Worm (Caenorhabditis elegans) whole organism, L1 larva: ENCODE results near the gene ZK1010.2.

Source experiments
- C04F5.9 ChIP-seq: sonication (generic microtip); optimal IDR thresholded peaks from 2 replicates; lab custom pipeline; 2016; ENCODE audit warnings: missing genetic modification characterization, missing compliant biosample characterization
- F16B12.6 ChIP-seq: fragments of 150-350 bp; optimal IDR thresholded peaks from 2 replicates; lab custom pipeline; 2014; ENCODE audit warnings: missing biosample characterization, missing genetic modification characterization
- Y116A8C.19 ChIP-seq: sonication (generic microtip); optimal IDR thresholded peaks from 2 replicates; lab custom pipeline; 2016; ENCODE audit warnings: missing compliant biosample characterization, missing genetic modification characterization, borderline replicate concordance
- aha-1 ChIP-seq: fragments of 150-350 bp; optimal IDR thresholded peaks from 2 replicates; lab custom pipeline; 2014; ENCODE audit warnings: missing biosample characterization, missing genetic modification characterization
- alr-1 ChIP-seq: fragments of 200-800 bp; sonication (Bioruptor generic); optimal IDR thresholded peaks from 2 replicates; lab custom pipeline; 2018; ENCODE audit warnings: borderline replicate concordance, mild to moderate bottlenecking, missing genetic modification characterization, missing compliant biosample characterization
- ceh-63 ChIP-seq: fragments of 200-800 bp; sonication (Bioruptor generic); optimal IDR thresholded peaks from 2 replicates; lab custom pipeline; 2018; ENCODE audit warnings: mild to moderate bottlenecking, missing genetic modification characterization, missing compliant biosample characterization
- ceh-8 ChIP-seq: fragments of 200-800 bp; sonication (Bioruptor generic); optimal IDR thresholded peaks from 2 replicates; lab custom pipeline; 2018; ENCODE audit warnings: mild to moderate bottlenecking, missing genetic modification characterization, moderate library complexity, missing compliant biosample characterization
- ceh-82 ChIP-seq, 3 experiments: fragments of 150-350 bp in 1 of 3; sonication (generic microtip) in 2 of 3; optimal IDR thresholded peaks; 2 replicates each; lab custom pipeline; 2014 to 2017; ENCODE audit warnings: missing biosample characterization in 3 of 3, missing genetic modification characterization in 3 of 3
- ceh-88 ChIP-seq: fragments of 200-800 bp; sonication (Bioruptor generic); IDR thresholded peaks from 2 replicates; pipeline ENCODE4 v1.3.6; 2022; ENCODE audit warnings: missing genetic modification characterization, missing compliant biosample characterization
- ceh-90 ChIP-seq: sonication (generic microtip); optimal IDR thresholded peaks from 2 replicates; lab custom pipeline; 2016; ENCODE audit warnings: missing genetic modification characterization, missing compliant biosample characterization
- ces-1 ChIP-seq: fragments of 150-350 bp; optimal IDR thresholded peaks from 2 replicates; lab custom pipeline; 2014; ENCODE audit warnings: missing biosample characterization, missing genetic modification reagents, missing genetic modification characterization
- egl-27 ChIP-seq, 2 experiments: fragments of 150-350 bp in 1 of 2; sonication (generic microtip); optimal IDR thresholded peaks; 3 replicates each; lab custom pipeline; 2017 to 2018; ENCODE audit warnings: missing biosample characterization in 2 of 2, missing genetic modification characterization in 2 of 2, missing genetic modification reagents in 2 of 2
- elt-3 ChIP-seq, 6 experiments: fragments of 150-350 bp in 1 of 6; sonication (generic microtip); optimal IDR thresholded peaks; 2 replicates each; lab custom pipeline; 2017 to 2018; ENCODE audit warnings: missing biosample characterization in 6 of 6, missing genetic modification characterization in 6 of 6, inconsistent platforms in 1 of 6
- fkh-10 ChIP-seq: sonication (generic microtip); optimal IDR thresholded peaks from 2 replicates; lab custom pipeline; 2017; ENCODE audit warnings: missing biosample characterization, missing genetic modification reagents, missing genetic modification characterization
- fkh-4 ChIP-seq: sonication (generic microtip); optimal IDR thresholded peaks from 2 replicates; lab custom pipeline; 2016; ENCODE audit warnings: missing compliant biosample characterization, missing genetic modification characterization, borderline replicate concordance
- fkh-8 ChIP-seq: sonication (generic microtip); optimal IDR thresholded peaks from 2 replicates; lab custom pipeline; 2016; ENCODE audit warnings: mild to moderate bottlenecking, missing genetic modification characterization, missing compliant biosample characterization
- hlh-4 ChIP-seq: sonication (generic microtip); optimal IDR thresholded peaks from 2 replicates; lab custom pipeline; 2016; ENCODE audit warnings: mild to moderate bottlenecking, missing genetic modification characterization, missing compliant biosample characterization
- irx-1 ChIP-seq: sonication (generic microtip); optimal IDR thresholded peaks from 2 replicates; lab custom pipeline; 2016; ENCODE audit warnings: missing genetic modification characterization, missing compliant biosample characterization
- isw-1 ChIP-seq: fragments of 200-800 bp; sonication (Bioruptor generic); IDR thresholded peaks from 2 replicates; pipeline ENCODE4 v1.3.6; 2022; ENCODE audit warnings: missing genetic modification characterization, missing compliant biosample characterization
- jun-1 ChIP-seq: fragments of 150-350 bp; optimal IDR thresholded peaks from 2 replicates; lab custom pipeline; 2014; ENCODE audit warnings: missing biosample characterization, missing genetic modification reagents, missing genetic modification characterization
- lin-15B ChIP-seq: fragments of 150-350 bp; sonication (generic microtip); optimal IDR thresholded peaks from 3 replicates; lab custom pipeline; 2014; ENCODE audit warnings: missing biosample characterization, missing genetic modification characterization
- mab-9 ChIP-seq: fragments of 200-800 bp; sonication (Bioruptor generic); IDR thresholded peaks from 2 replicates; pipeline ENCODE4 v1.3.6; 2022; ENCODE audit warnings: missing genetic modification reagents, missing genetic modification characterization, missing compliant biosample characterization
- mdl-1 ChIP-seq, 2 experiments: fragments of 150-350 bp; optimal IDR thresholded peaks; 2 replicates each; lab custom pipeline; 2014 to 2017; ENCODE audit warnings: missing biosample characterization in 2 of 2, missing genetic modification characterization in 2 of 2, inconsistent platforms in 1 of 2
- mef-2 ChIP-seq: fragments of 150-350 bp; optimal IDR thresholded peaks from 2 replicates; lab custom pipeline; 2014; ENCODE audit warnings: missing biosample characterization, missing genetic modification characterization
- nhr-12 ChIP-seq: sonication (generic microtip); optimal IDR thresholded peaks from 2 replicates; lab custom pipeline; 2017; ENCODE audit warnings: missing biosample characterization, missing genetic modification characterization
- nhr-20 ChIP-seq: sonication (generic microtip); optimal IDR thresholded peaks from 2 replicates; lab custom pipeline; 2016; ENCODE audit warnings: mild to moderate bottlenecking, missing genetic modification characterization, missing compliant biosample characterization
- nhr-237 ChIP-seq: fragments of 150-350 bp; optimal IDR thresholded peaks from 2 replicates; lab custom pipeline; 2014; ENCODE audit warnings: missing biosample characterization, missing genetic modification characterization
- nhr-47 ChIP-seq: sonication (generic microtip); optimal IDR thresholded peaks from 2 replicates; lab custom pipeline; 2016; ENCODE audit warnings: mild to moderate bottlenecking, missing genetic modification characterization, moderate library complexity, missing compliant biosample characterization
- nhr-76 ChIP-seq: sonication (generic microtip); optimal IDR thresholded peaks from 2 replicates; lab custom pipeline; 2017; ENCODE audit warnings: missing biosample characterization, missing genetic modification characterization
- nhr-84 ChIP-seq: sonication (generic microtip); optimal IDR thresholded peaks from 2 replicates; lab custom pipeline; 2017; ENCODE audit warnings: missing biosample characterization, missing genetic modification characterization
- pag-3 ChIP-seq: sonication (generic microtip); optimal IDR thresholded peaks from 2 replicates; lab custom pipeline; 2017; ENCODE audit warnings: missing genetic modification characterization, mild to moderate bottlenecking, missing compliant biosample characterization, antibody characterized with exemption, borderline replicate concordance; ENCODE audit not compliant: insufficient read depth
- pax-3 ChIP-seq: fragments of 200-800 bp; sonication (Bioruptor generic); optimal IDR thresholded peaks from 2 replicates; lab custom pipeline; 2018; ENCODE audit warnings: mild to moderate bottlenecking, missing genetic modification characterization, moderate library complexity, missing compliant biosample characterization
- rnt-1 ChIP-seq: sonication (generic microtip); optimal IDR thresholded peaks from 2 replicates; lab custom pipeline; 2016; ENCODE audit warnings: mild to moderate bottlenecking, missing genetic modification characterization, moderate library complexity, missing compliant biosample characterization
- skn-1 ChIP-seq: fragments of 150-350 bp; optimal IDR thresholded peaks from 2 replicates; lab custom pipeline; 2014; ENCODE audit warnings: missing biosample characterization, missing genetic modification characterization
- snpc-4 ChIP-seq: fragments of 150-350 bp; optimal IDR thresholded peaks from 2 replicates; lab custom pipeline; 2014; ENCODE audit warnings: missing biosample characterization, missing genetic modification characterization
- sptf-1 ChIP-seq: fragments of 150-350 bp; optimal IDR thresholded peaks from 2 replicates; lab custom pipeline; 2014; ENCODE audit warnings: missing biosample characterization, missing genetic modification characterization
- sup-37 ChIP-seq: fragments of 200-800 bp; sonication (Bioruptor generic); optimal IDR thresholded peaks from 2 replicates; lab custom pipeline; 2018; ENCODE audit warnings: mild to moderate bottlenecking, missing genetic modification characterization, missing compliant biosample characterization
- swsn-7 ChIP-seq: sonication (generic microtip); optimal IDR thresholded peaks from 2 replicates; lab custom pipeline; 2016; ENCODE audit warnings: missing genetic modification characterization, missing compliant biosample characterization
- tbx-2 ChIP-seq: sonication (generic microtip); optimal IDR thresholded peaks from 2 replicates; lab custom pipeline; 2016; ENCODE audit warnings: missing genetic modification characterization, missing compliant biosample characterization
- tlp-1 ChIP-seq: fragments of 150-350 bp; optimal IDR thresholded peaks from 2 replicates; lab custom pipeline; 2014; ENCODE audit warnings: missing biosample characterization, missing genetic modification characterization
- unc-130 ChIP-seq: fragments of 150-350 bp; optimal IDR thresholded peaks from 2 replicates; lab custom pipeline; 2017; ENCODE audit warnings: missing biosample characterization, missing genetic modification characterization, inconsistent platforms
- unc-30 ChIP-seq: sonication (generic microtip); optimal IDR thresholded peaks from 2 replicates; lab custom pipeline; 2017; ENCODE audit warnings: missing biosample characterization, missing genetic modification characterization
- unc-62 ChIP-seq: fragments of 150-350 bp; optimal IDR thresholded peaks from 2 replicates; lab custom pipeline; 2014; ENCODE audit warnings: missing biosample characterization, missing genetic modification reagents, missing genetic modification characterization
- unc-86 ChIP-seq: sonication (generic microtip); optimal IDR thresholded peaks from 2 replicates; lab custom pipeline; 2016; ENCODE audit warnings: missing genetic modification characterization, missing compliant biosample characterization
- zag-1 ChIP-seq: fragments of 150-350 bp; optimal IDR thresholded peaks from 2 replicates; lab custom pipeline; 2014; ENCODE audit warnings: missing biosample characterization, missing genetic modification characterization
- zip-4 ChIP-seq: fragments of 200-800 bp; sonication (Bioruptor generic); optimal IDR thresholded peaks from 2 replicates; lab custom pipeline; 2018; ENCODE audit warnings: mild to moderate bottlenecking, missing genetic modification characterization, moderate library complexity, missing compliant biosample characterization
- ztf-4 ChIP-seq: fragments of 150-350 bp; optimal IDR thresholded peaks from 2 replicates; lab custom pipeline; 2014; ENCODE audit warnings: missing biosample characterization, missing genetic modification characterization

Gene ZK1010.2

DNA sequence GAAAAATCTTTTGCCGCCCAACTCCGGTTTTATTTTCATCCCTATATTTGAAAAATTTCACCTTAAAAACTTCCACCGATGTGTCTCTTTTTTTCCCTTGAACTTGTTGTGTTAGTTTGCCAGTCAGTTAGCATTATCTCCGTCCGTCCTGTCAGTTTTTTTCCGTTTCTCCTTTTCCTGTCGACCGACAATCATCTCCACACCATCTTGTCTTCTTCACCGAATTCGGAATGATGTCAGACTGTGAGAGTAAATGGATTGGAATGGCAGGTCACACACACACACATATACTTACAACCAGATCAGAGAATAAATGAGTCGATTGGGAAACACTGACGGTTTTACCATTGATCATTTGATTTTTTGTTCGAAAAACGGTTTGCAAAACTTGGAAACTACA is 34.3 kb upstream of the ZK1010.2 start (continued):
- TF ChIP-seq skn-1 (tag; lab: Kevin White, UChicago) (no peak), snpc-4 (tag; lab: Kevin White, UChicago) (no peak), C04F5.9 (tag; lab: Kevin White, UChicago) (no peak), nhr-12 (tag; lab: Kevin White, UChicago) (no peak), pag-3 (peak; percentile 34), mdl-1 (tag; optimal IDR thresholded peaks at IDR 0.05; lab: Kevin White, UChicago) (no peak), nhr-47 (tag; lab: Kevin White, UChicago) (no peak), ceh-63 (GFP tag; lab: Kevin White, UChicago) (no peak)
- TF ChIP-seq, all 84 proteins: peak for 14

DNA sequence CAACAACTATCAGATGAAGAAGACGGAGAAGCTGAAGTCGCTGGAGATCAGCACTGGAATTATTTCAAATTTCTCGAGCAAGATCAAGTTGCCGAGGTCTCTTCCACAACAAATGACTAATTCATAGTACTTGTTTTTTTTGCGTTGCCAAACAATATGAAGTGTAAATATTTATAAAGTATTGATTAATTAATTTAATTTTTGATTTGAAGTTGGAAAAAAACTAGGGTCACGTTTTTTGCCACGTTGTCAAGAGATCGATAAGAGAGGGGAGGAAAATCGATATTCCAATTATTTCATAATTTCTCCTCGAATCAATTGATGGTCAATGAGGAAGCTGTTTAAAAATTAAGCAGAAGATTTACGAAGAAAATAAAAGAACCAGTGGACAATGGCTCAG is 27.5 kb upstream of the ZK1010.2 start, which contains the start of gene snf-7:
Gene snf-7, plus strand, starts transcription at position 301 of the 400 bp plus-strand sequence.
- TF ChIP-seq mdl-1 (tag; optimal IDR thresholded peaks at IDR 0.05; lab: Kevin White, UChicago) (no peak), rnt-1 (tag; lab: Kevin White, UChicago) (no peak), jun-1 (tag; lab: Kevin White, UChicago) (no peak), ceh-88 (GFP tag; lab: Robert Waterston, UW) (no peak)

DNA sequence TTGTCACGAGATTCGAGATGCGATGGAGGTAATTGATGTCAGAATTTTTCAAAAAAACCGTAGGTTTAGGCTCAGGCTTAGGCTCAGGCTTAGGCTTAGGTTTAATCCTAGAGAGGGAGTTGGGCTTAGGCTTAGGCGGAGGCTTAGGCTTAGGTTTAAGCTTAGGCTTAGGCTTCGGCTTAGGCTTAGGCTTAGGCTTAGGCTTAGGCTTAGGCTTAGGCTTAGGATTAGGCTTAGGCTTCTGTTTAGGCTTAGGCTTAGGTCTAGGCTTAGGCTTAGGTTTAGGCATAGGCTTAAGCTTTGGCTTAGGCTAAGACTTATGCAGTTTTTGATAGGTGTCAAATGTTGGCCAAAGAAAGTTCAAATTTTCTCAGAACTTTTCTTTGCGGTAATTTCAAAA is 26.7 kb upstream of the ZK1010.2 start:
- TF ChIP-seq sup-37 (no peak), irx-1 (no peak)

DNA sequence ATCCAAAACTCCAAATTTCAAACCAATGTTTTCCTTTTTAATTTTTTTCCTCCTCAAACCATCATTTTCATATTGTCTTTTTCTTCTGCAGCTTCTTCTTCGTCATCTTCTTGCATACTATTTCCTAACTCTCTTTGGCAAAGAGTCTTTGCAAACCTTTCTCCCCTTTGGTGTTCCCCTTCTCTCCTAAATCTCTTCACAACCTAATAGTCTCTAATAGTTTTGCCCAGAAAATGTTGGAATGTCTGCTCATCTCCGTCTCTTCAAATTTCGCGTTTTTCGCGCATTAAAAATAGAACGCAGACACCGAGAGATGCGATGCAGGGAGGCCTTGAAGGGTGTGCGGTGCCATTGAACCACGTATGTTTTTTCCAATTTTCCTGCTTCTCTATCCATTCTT is 24.4 kb upstream of the ZK1010.2 start, which contains the start of gene ZK1010.10:
Gene ZK1010.10, plus strand, starts transcription at position 286 of the 400 bp plus-strand sequence.
- no peak for TF ChIP-seq ces-1 (GFP tag; lab: Kevin White, UChicago)
- no peak for TF ChIP-seq mef-2 (tag; lab: Kevin White, UChicago)
- TF ChIP-seq ceh-8 (GFP tag; lab: Kevin White, UChicago) = no peak
- no peak for TF ChIP-seq unc-62 (GFP tag; lab: Kevin White, UChicago)
- TF ChIP-seq elt-3 (tag; optimal IDR thresholded peaks at IDR 0.05; lab: Kevin White, UChicago) = no peak
- TF ChIP-seq F16B12.6 = no peak
- TF ChIP-seq ceh-63 (GFP tag; lab: Kevin White, UChicago) = no peak
- TF ChIP-seq nhr-76 (tag; lab: Kevin White, UChicago) = no peak
- TF ChIP-seq tlp-1 (tag; lab: Kevin White, UChicago) = no peak
- TF ChIP-seq zip-4 (GFP tag; lab: Kevin White, UChicago) = no peak
- TF ChIP-seq nhr-20 (tag; lab: Kevin White, UChicago) = no peak
- TF ChIP-seq aha-1 (tag; lab: Kevin White, UChicago) = no peak
- peak; percentile 19 for TF ChIP-seq fkh-8
- no peak for TF ChIP-seq unc-130 (tag; lab: Kevin White, UChicago)
- TF ChIP-seq fkh-10 (GFP tag; lab: Kevin White, UChicago) = no peak
- no peak for TF ChIP-seq rnt-1 (tag; lab: Kevin White, UChicago)
- TF ChIP-seq tbx-2 (tag; lab: Kevin White, UChicago) = peak; percentile 23
- TF ChIP-seq ceh-82 (tag; optimal IDR thresholded peaks at IDR 0.05; lab: Kevin White, UChicago) = peak in 2 of 3 experiments; percentile 55 to 67
- no peak for TF ChIP-seq Y116A8C.19 (tag; lab: Kevin White, UChicago)
- TF ChIP-seq sptf-1 = no peak
- no peak for TF ChIP-seq unc-86 (tag; lab: Kevin White, UChicago)
- no peak for TF ChIP-seq sup-37
- no peak for TF ChIP-seq fkh-4
- no peak for TF ChIP-seq mab-9
- no peak for TF ChIP-seq nhr-237 (tag; lab: Kevin White, UChicago)
- no peak for TF ChIP-seq ztf-4
- TF ChIP-seq hlh-4 (tag; lab: Kevin White, UChicago) = no peak
- no peak for TF ChIP-seq alr-1 (tag; lab: Kevin White, UChicago)
- TF ChIP-seq ceh-88 (GFP tag; lab: Robert Waterston, UW) = no peak
- TF ChIP-seq zag-1 (tag; lab: Kevin White, UChicago) = no peak
- TF ChIP-seq nhr-84 (tag; lab: Kevin White, UChicago) = no peak
- TF ChIP-seq unc-30 (tag; lab: Kevin White, UChicago) = no peak
- TF ChIP-seq pax-3 (tag; lab: Kevin White, UChicago) = no peak
- TF ChIP-seq snpc-4 (tag; lab: Kevin White, UChicago) = peak; percentile 4
- TF ChIP-seq swsn-7 (tag; lab: Kevin White, UChicago) = peak; percentile 30
- TF ChIP-seq ceh-90 = no peak
- peak; percentile 18 for TF ChIP-seq isw-1 (GFP tag; lab: Robert Waterston, UW)
- no peak for TF ChIP-seq pag-3
- no peak for TF ChIP-seq lin-15B (tag; lab: Kevin White, UChicago)
- TF ChIP-seq egl-27 (tag; optimal IDR thresholded peaks at IDR 0.05; lab: Kevin White, UChicago) = no peak
